Fruit fly (Drosophila melanogaster) whole organism, embryonic: ENCODE results near the gene CG7611.

Experiments used
- BEAF-32 ChIP-seq: fragments of 200-800 bp; sonication (Bioruptor generic); optimal IDR thresholded peaks from 3 replicates; lab custom pipeline; 2017; ENCODE audit warnings: missing biosample characterization, missing genetic modification characterization, mild to moderate bottlenecking, moderate library complexity, missing genetic modification reagents
- Blimp-1 ChIP-seq: fragments of 200-800 bp; sonication (Bioruptor generic); optimal IDR thresholded peaks from 3 replicates; lab custom pipeline; 2018; ENCODE audit warnings: missing biosample characterization, missing genetic modification characterization, mild to moderate bottlenecking, moderate library complexity, missing genetic modification reagents
- CG10209 ChIP-seq: fragments of 200-800 bp; sonication (Bioruptor generic); optimal IDR thresholded peaks from 3 replicates; lab custom pipeline; 2017; ENCODE audit warnings: missing biosample characterization, mild to moderate bottlenecking, missing genetic modification characterization, missing genetic modification reagents
- CG1024 ChIP-seq: fragments of 200-800 bp; sonication (Bioruptor generic); IDR thresholded peaks from 2 replicates; pipeline ENCODE4 v1.3.6; 2022; ENCODE audit warnings: missing biosample characterization, missing genetic modification characterization
- CG10274 ChIP-seq: fragments of 200-800 bp; sonication (Bioruptor generic); optimal IDR thresholded peaks from 3 replicates; lab custom pipeline; 2017; ENCODE audit warnings: missing biosample characterization, mild to moderate bottlenecking, missing genetic modification characterization
- CG11504 ChIP-seq: fragments of 200-800 bp; sonication (Bioruptor generic); optimal IDR thresholded peaks from 3 replicates; lab custom pipeline; 2019; ENCODE audit warnings: missing biosample characterization, mild to moderate bottlenecking, missing genetic modification characterization, moderate library complexity
- CG11723 ChIP-seq: fragments of 200-800 bp; sonication (Bioruptor generic); optimal IDR thresholded peaks from 2 replicates; lab custom pipeline; 2017; ENCODE audit warnings: missing biosample characterization, mild to moderate bottlenecking, missing genetic modification characterization
- CG13296 ChIP-seq: fragments of 200-800 bp; sonication (Bioruptor generic); optimal IDR thresholded peaks from 3 replicates; lab custom pipeline; 2018; ENCODE audit warnings: missing biosample characterization, mild to moderate bottlenecking, missing genetic modification characterization
- CG13624 ChIP-seq: fragments of 200-800 bp; sonication (Bioruptor generic); optimal IDR thresholded peaks from 2 replicates; lab custom pipeline; 2016; ENCODE audit warnings: missing biosample characterization, missing genetic modification characterization
- CG14050 ChIP-seq: fragments of 200-800 bp; sonication (Bioruptor generic); IDR thresholded peaks from 3 replicates; pipeline ENCODE4 v1.3.6; 2022; ENCODE audit warnings: missing biosample characterization, missing genetic modification characterization
- CG1602 ChIP-seq: fragments of 200-800 bp; sonication (Bioruptor generic); optimal IDR thresholded peaks from 3 replicates; lab custom pipeline; 2016; ENCODE audit warnings: missing biosample characterization, missing genetic modification characterization
- CG1603 ChIP-seq: fragments of 200-800 bp; sonication (Bioruptor generic); optimal IDR thresholded peaks from 2 replicates; lab custom pipeline; 2019; ENCODE audit warnings: missing biosample characterization, mild to moderate bottlenecking, missing genetic modification characterization, moderate library complexity
- CG16779 ChIP-seq: fragments of 200-800 bp; sonication (Bioruptor generic); IDR thresholded peaks from 2 replicates; pipeline ENCODE4 v1.3.6; 2022; ENCODE audit warnings: missing biosample characterization, missing genetic modification characterization
- CG16815 ChIP-seq: fragments of 200-800 bp; sonication (Bioruptor generic); optimal IDR thresholded peaks from 3 replicates; lab custom pipeline; 2017; ENCODE audit warnings: missing biosample characterization, mild to moderate bottlenecking, missing genetic modification characterization
- CG30403 ChIP-seq: fragments of 200-800 bp; sonication (Bioruptor generic); optimal IDR thresholded peaks from 3 replicates; lab custom pipeline; 2016; ENCODE audit warnings: missing biosample characterization, missing genetic modification characterization
- CG31224 ChIP-seq: fragments of 200-800 bp; sonication (Bioruptor generic); IDR thresholded peaks from 2 replicates; pipeline ENCODE4 v1.3.6; 2022; ENCODE audit warnings: missing biosample characterization, missing genetic modification characterization
- CG3995 ChIP-seq: fragments of 200-800 bp; sonication (Bioruptor generic); optimal IDR thresholded peaks from 3 replicates; lab custom pipeline; 2016; ENCODE audit warnings: missing biosample characterization, missing genetic modification characterization
- CG42726 ChIP-seq: fragments of 200-800 bp; sonication (Bioruptor generic); IDR thresholded peaks from 2 replicates; pipeline ENCODE4 v1.3.6; 2022; ENCODE audit warnings: missing biosample characterization, missing genetic modification characterization; ENCODE audit not compliant: partially characterized antibody
- CG6854 ChIP-seq: fragments of 200-800 bp; sonication (Bioruptor generic); optimal IDR thresholded peaks from 3 replicates; lab custom pipeline; 2017; ENCODE audit warnings: missing biosample characterization, mild to moderate bottlenecking, missing genetic modification characterization
- CG8089 ChIP-seq: fragments of 200-800 bp; sonication (Bioruptor generic); optimal IDR thresholded peaks from 3 replicates; lab custom pipeline; 2016; ENCODE audit warnings: missing biosample characterization, missing genetic modification characterization
- D19B ChIP-seq: fragments of 200-800 bp; sonication (Bioruptor generic); optimal IDR thresholded peaks from 2 replicates; lab custom pipeline; 2017; ENCODE audit warnings: missing biosample characterization, mild to moderate bottlenecking, missing genetic modification characterization
- Dad ChIP-seq: fragments of 200-800 bp; sonication (Bioruptor generic); optimal IDR thresholded peaks from 3 replicates; lab custom pipeline; 2016; ENCODE audit warnings: missing biosample characterization, missing genetic modification characterization
- Doc3 ChIP-seq: fragments of 200-800 bp; sonication (Bioruptor generic); IDR thresholded peaks from 3 replicates; pipeline ENCODE4 v1.3.6; 2022; ENCODE audit warnings: missing biosample characterization, missing genetic modification characterization; ENCODE audit not compliant: partially characterized antibody
- Drgx ChIP-seq: fragments of 200-800 bp; sonication (Bioruptor generic); IDR thresholded peaks from 2 replicates; pipeline ENCODE4 v1.3.6; 2022; ENCODE audit warnings: missing biosample characterization, missing genetic modification characterization
- ERR ChIP-seq: fragments of 200-800 bp; sonication (Bioruptor generic); optimal IDR thresholded peaks from 2 replicates; lab custom pipeline; 2016; ENCODE audit warnings: missing biosample characterization, missing genetic modification characterization
- Ets97D ChIP-seq: fragments of 200-800 bp; sonication (Bioruptor generic); optimal IDR thresholded peaks from 3 replicates; lab custom pipeline; 2016; ENCODE audit warnings: missing biosample characterization, missing genetic modification characterization
- Fer2 ChIP-seq: fragments of 200-800 bp; sonication (Bioruptor generic); optimal IDR thresholded peaks from 2 replicates; lab custom pipeline; 2018; ENCODE audit warnings: missing biosample characterization, mild to moderate bottlenecking, missing genetic modification characterization, moderate library complexity
- HLH4C ChIP-seq: fragments of 200-800 bp; sonication (Bioruptor generic); IDR thresholded peaks from 3 replicates; pipeline ENCODE4 v1.3.6; 2022; ENCODE audit warnings: missing biosample characterization, missing genetic modification characterization; ENCODE audit not compliant: partially characterized antibody
- Hmx ChIP-seq: fragments of 200-800 bp; sonication (Bioruptor generic); optimal IDR thresholded peaks from 2 replicates; lab custom pipeline; 2016; ENCODE audit warnings: missing biosample characterization, missing genetic modification characterization
- Nf-YA ChIP-seq: fragments of 200-800 bp; sonication (Bioruptor generic); IDR thresholded peaks from 2 replicates; pipeline ENCODE4 v1.3.6; 2022; ENCODE audit warnings: missing biosample characterization, missing genetic modification characterization
- Side ChIP-seq: fragments of 200-800 bp; sonication (Bioruptor generic); optimal IDR thresholded peaks from 2 replicates; lab custom pipeline; 2016; ENCODE audit warnings: missing biosample characterization, missing genetic modification characterization
- ara ChIP-seq: fragments of 200-800 bp; sonication (Bioruptor generic); IDR thresholded peaks from 2 replicates; pipeline ENCODE4 v1.3.6; 2022; ENCODE audit warnings: missing biosample characterization, missing genetic modification characterization
- br ChIP-seq: fragments of >200 bp; optimal IDR thresholded peaks from 2 replicates; lab custom pipeline; 2017
- cato ChIP-seq: fragments of 200-800 bp; sonication (Bioruptor generic); optimal IDR thresholded peaks from 2 replicates; lab custom pipeline; 2016; ENCODE audit warnings: missing biosample characterization, missing genetic modification characterization, borderline replicate concordance
- ci ChIP-seq: fragments of 200-800 bp; sonication (Bioruptor generic); IDR thresholded peaks from 3 replicates; pipeline ENCODE4 v1.3.6; 2022; ENCODE audit warnings: missing biosample characterization, missing genetic modification characterization
- dysf ChIP-seq: fragments of 200-800 bp; sonication (Bioruptor generic); IDR thresholded peaks from 3 replicates; pipeline ENCODE4 v1.3.6; 2022; ENCODE audit warnings: missing biosample characterization, missing genetic modification characterization
- fru ChIP-seq: fragments of >200 bp; optimal IDR thresholded peaks from 2 replicates; lab custom pipeline; 2017
- gt ChIP-seq: fragments of 200-800 bp; sonication (Bioruptor generic); IDR thresholded peaks from 2 replicates; pipeline ENCODE4 v1.3.6; 2022; ENCODE audit warnings: missing biosample characterization, missing genetic modification characterization
- kah ChIP-seq: fragments of 200-800 bp; sonication (Bioruptor generic); optimal IDR thresholded peaks from 2 replicates; lab custom pipeline; 2018; ENCODE audit warnings: missing biosample characterization, mild to moderate bottlenecking, missing genetic modification characterization
- lov ChIP-seq, 2 experiments: fragments of 200-800 bp in 1 of 2; fragments of >200 bp in 1 of 2; sonication (Bioruptor generic) in 1 of 2; IDR thresholded peaks in 1 of 2; optimal IDR thresholded peaks in 1 of 2; 2 replicates in 1 of 2; 3 replicates in 1 of 2; pipeline versions ENCODE4 v1.3.6 to Lab custom; 2017 to 2022; ENCODE audit warnings: missing biosample characterization in 1 of 2, missing genetic modification characterization in 1 of 2
- mam ChIP-seq: fragments of 200-800 bp; sonication (Bioruptor generic); optimal IDR thresholded peaks from 3 replicates; lab custom pipeline; 2016; ENCODE audit warnings: missing biosample characterization, missing genetic modification characterization
- mirr ChIP-seq: fragments of 200-800 bp; sonication (Bioruptor generic); optimal IDR thresholded peaks from 3 replicates; lab custom pipeline; 2018; ENCODE audit warnings: missing biosample characterization, mild to moderate bottlenecking, missing genetic modification characterization
- oc ChIP-seq: fragments of 200-800 bp; sonication (Bioruptor generic); optimal IDR thresholded peaks from 2 replicates; lab custom pipeline; 2018; ENCODE audit warnings: missing biosample characterization, mild to moderate bottlenecking, missing genetic modification characterization, moderate library complexity
- salm ChIP-seq: fragments of 200-800 bp; sonication (Bioruptor generic); optimal IDR thresholded peaks from 2 replicates; lab custom pipeline; 2018; ENCODE audit warnings: missing biosample characterization, mild to moderate bottlenecking, missing genetic modification characterization
- seq ChIP-seq: fragments of 200-800 bp; sonication (Bioruptor generic); IDR thresholded peaks from 2 replicates; pipeline ENCODE4 v1.3.6; 2022; ENCODE audit warnings: missing biosample characterization, missing genetic modification characterization
- slbo ChIP-seq: fragments of 200-800 bp; sonication (Bioruptor generic); IDR thresholded peaks from 2 replicates; pipeline ENCODE4 v1.3.6; 2022; ENCODE audit warnings: missing biosample characterization, missing genetic modification characterization
- sob ChIP-seq: fragments of 200-800 bp; sonication (Bioruptor generic); IDR thresholded peaks from 2 replicates; pipeline ENCODE4 v1.3.6; 2022; ENCODE audit warnings: missing biosample characterization, missing genetic modification characterization
- toy ChIP-seq: fragments of 200-800 bp; sonication (Bioruptor generic); IDR thresholded peaks from 2 replicates; pipeline ENCODE4 v1.3.6; 2022; ENCODE audit warnings: missing biosample characterization, missing genetic modification characterization
- usp ChIP-seq: fragments of >200 bp; optimal IDR thresholded peaks from 2 replicates; lab custom pipeline; 2017; ENCODE audit warnings: missing biosample characterization, missing genetic modification characterization
- vvl ChIP-seq: fragments of 200-800 bp; sonication (Bioruptor generic); IDR thresholded peaks from 2 replicates; pipeline ENCODE4 v1.3.6; 2022; ENCODE audit warnings: missing biosample characterization, missing genetic modification characterization

CG7611 gene

dm6 chr3L:21507354-21507928, 15.5 kb upstream of the CG7611 start, which contains the start of the genes Glg1 and M6 (continued):
- peak; percentile 44 for TF ChIP-seq CG13624 (GFP tag; lab: Kevin White, UChicago)
- TF ChIP-seq CG8089 = peak; percentile 17
- no peak for TF ChIP-seq usp (GFP tag; lab: Kevin White, UChicago)
- peak; percentile 14 for TF ChIP-seq CG11723 (GFP tag; lab: Kevin White, UChicago)
- TF ChIP-seq gt (GFP tag; lab: Robert Waterston, UW) = no peak
- peak; percentile 34 for TF ChIP-seq ERR (GFP tag; lab: Kevin White, UChicago)
- peak; percentile 64; the same call in 1 of the 2 replicates for TF ChIP-seq vvl (GFP tag; lab: Robert Waterston, UW)
- no peak for TF ChIP-seq Hmx (GFP tag; lab: Kevin White, UChicago)
- peak; percentile 33; the same call in 1 of the 2 replicates for TF ChIP-seq CG1024 (GFP tag; lab: Robert Waterston, UW)
- peak; percentile 82 for TF ChIP-seq CG30403 (GFP tag; lab: Kevin White, UChicago)
- peak; percentile 55 for TF ChIP-seq CG10209 (GFP tag; lab: Kevin White, UChicago)
- TF ChIP-seq CG31224 = 0 out of 2 replicates have a peak, but pooled peaks have one; percentile 41
- no peak for TF ChIP-seq br (lab: Kevin White, UChicago)
- TF ChIP-seq Drgx (GFP tag; lab: Robert Waterston, UW) = no peak
- no peak for TF ChIP-seq CG16779 (GFP tag; lab: Robert Waterston, UW)
- peak; percentile 94 for TF ChIP-seq CG42726
- peak; percentile 94 for TF ChIP-seq Doc3 (GFP tag; lab: Robert Waterston, UW)
- peak; percentile 69 for TF ChIP-seq sob (GFP tag; lab: Robert Waterston, UW)
- peak; percentile 79 for TF ChIP-seq Ets97D (GFP tag; lab: Kevin White, UChicago)
- peak; percentile 65 for TF ChIP-seq CG1603
- TF ChIP-seq HLH4C (GFP tag; lab: Robert Waterston, UW) = peak; percentile 93
- TF ChIP-seq fru (lab: Kevin White, UChicago) = no peak
- TF ChIP-seq lov (optimal IDR thresholded peaks at IDR 0.05; lab: Kevin White, UChicago) = no peak
- no peak for TF ChIP-seq lov (GFP tag; IDR thresholded peaks at IDR 0.05; lab: Robert Waterston, UW)
- peak; percentile 82 for TF ChIP-seq oc (tag; lab: Kevin White, UChicago)
- TF ChIP-seq mirr (GFP tag; lab: Kevin White, UChicago) = no peak
- TF ChIP-seq salm (tag; lab: Kevin White, UChicago) = no peak
- peak; percentile 80 for TF ChIP-seq CG3995
- peak; percentile 21 for TF ChIP-seq D19B
- TF ChIP-seq Side (GFP tag; lab: Kevin White, UChicago) = peak; percentile 41
- peak; percentile 85 for TF ChIP-seq slbo (GFP tag; lab: Robert Waterston, UW)
- TF ChIP-seq CG14050 (GFP tag; lab: Robert Waterston, UW) = no peak
- peak; percentile 55; the same call in 2 of the 3 replicates for TF ChIP-seq dysf (GFP tag; lab: Robert Waterston, UW)
- peak; percentile 81 for TF ChIP-seq CG11504 (tag; lab: Kevin White, UChicago)
- peak; percentile 43 for TF ChIP-seq CG13296 (GFP tag; lab: Kevin White, UChicago)
- 0 out of 2 replicates have a peak, but pooled peaks have one; percentile 32 for TF ChIP-seq ara (GFP tag; lab: Robert Waterston, UW)
- no peak for TF ChIP-seq toy (GFP tag; lab: Robert Waterston, UW)
- TF ChIP-seq ci (GFP tag; lab: Robert Waterston, UW) = peak; percentile 43; the same call in 1 of the 3 replicates
- TF ChIP-seq Nf-YA (GFP tag; lab: Robert Waterston, UW) = no peak
- TF ChIP-seq CG1602 (GFP tag; lab: Kevin White, UChicago) = peak; percentile 68
- no peak for TF ChIP-seq CG10274
- peak; percentile 97 for TF ChIP-seq BEAF-32 (GFP tag; lab: Kevin White, UChicago)
- peak; percentile 16 for TF ChIP-seq Fer2 (tag; lab: Kevin White, UChicago)
- peak; percentile 49 for TF ChIP-seq Dad (GFP tag; lab: Kevin White, UChicago)
- no peak for TF ChIP-seq CG6854 (GFP tag; lab: Kevin White, UChicago)
- TF ChIP-seq seq = no peak
- TF ChIP-seq Blimp-1 (GFP tag; lab: Kevin White, UChicago) = peak; percentile 36
- TF ChIP-seq CG16815 (GFP tag; lab: Kevin White, UChicago) = peak; percentile 43
- TF ChIP-seq cato (GFP tag; lab: Kevin White, UChicago) = peak; percentile 10
- TF ChIP-seq kah (GFP tag; lab: Kevin White, UChicago) = no peak
- peak; percentile 81 for TF ChIP-seq mam (GFP tag; lab: Kevin White, UChicago)
